Worm (Caenorhabditis elegans): ENCODE data around the gene E02H4.4.

E02H4.4 gene

DNA sequence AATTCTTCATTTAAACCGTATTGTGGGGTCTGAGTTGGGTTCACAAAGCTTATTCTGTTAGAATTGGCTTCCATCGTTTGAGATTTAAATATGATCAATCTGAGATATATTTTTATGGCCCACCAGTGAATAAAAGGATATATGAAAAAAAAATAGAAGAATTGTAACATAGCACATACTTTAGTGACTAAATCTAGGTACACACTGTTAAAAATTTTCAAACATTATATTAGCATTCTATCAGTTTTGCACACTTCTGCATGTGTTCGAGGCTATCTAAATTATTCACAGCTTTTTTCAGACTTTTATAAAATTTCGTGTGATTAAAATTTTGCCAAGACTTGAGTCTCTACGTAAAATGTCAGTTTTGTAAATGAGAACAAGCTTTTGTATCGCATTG lies 23.8 kb downstream of the E02H4.4 start, which contains the start of gene E02H4.2:
E02H4.2 (minus strand) TSS at position 101 of the 400 bp plus-strand sequence.
- TF ChIP-seq dve-1 (tag; optimal IDR thresholded peaks at IDR 0.05): no peak
- TF ChIP-seq ceh-22 (tag; optimal IDR thresholded peaks at IDR 0.05): no peak
- TF ChIP-seq sox-2 (GFP tag; IDR thresholded peaks at IDR 0.05): no peak
- no peak for TF ChIP-seq ztf-16 (tag; optimal IDR thresholded peaks at IDR 0.05)
- TF ChIP-seq gmeb-2 (tag; optimal IDR thresholded peaks at IDR 0.05): no peak
- no peak for TF ChIP-seq ama-1 (optimal IDR thresholded peaks at IDR 0.05)
- no peak for TF ChIP-seq pax-1 (tag; optimal IDR thresholded peaks at IDR 0.05)
- no peak for TF ChIP-seq npax-4 (tag; optimal IDR thresholded peaks at IDR 0.05)
- no peak for TF ChIP-seq ceh-14 (tag; optimal IDR thresholded peaks at IDR 0.05)
- TF ChIP-seq pha-2 (tag; optimal IDR thresholded peaks at IDR 0.05): no peak
- TF ChIP-seq Y22D7AL.16 (tag; optimal IDR thresholded peaks at IDR 0.05): no peak
- no peak for TF ChIP-seq hlh-15 (tag; optimal IDR thresholded peaks at IDR 0.05)
- no peak for TF ChIP-seq nhr-11 (tag; optimal IDR thresholded peaks at IDR 0.05)
- TF ChIP-seq dmd-4 (tag; optimal IDR thresholded peaks at IDR 0.05; ENCODE audit: borderline replicate concordance): no peak

DNA sequence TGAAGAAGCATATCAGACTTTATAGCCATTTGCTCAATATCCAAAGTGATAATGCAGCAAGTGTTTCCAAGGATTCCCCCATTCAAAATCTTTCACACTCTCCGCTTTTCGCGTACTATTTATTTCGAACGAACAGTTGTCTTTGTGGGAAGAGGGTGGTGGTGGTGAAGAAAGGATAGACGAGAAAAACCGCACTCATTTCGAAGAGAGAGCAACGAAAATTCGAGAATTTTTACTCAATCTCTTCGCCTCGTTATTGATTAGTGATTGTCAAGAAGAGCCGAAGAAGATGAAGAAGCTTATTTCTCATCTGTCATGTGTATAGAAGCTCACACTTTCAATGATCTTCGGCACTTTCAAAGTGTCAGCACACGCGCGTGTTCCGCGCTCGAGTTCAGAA lies 30.1 kb downstream of the E02H4.4 start:
- TF ChIP-seq tbx-2 (tag; optimal IDR thresholded peaks at IDR 0.05) (peak; percentile 6), ceh-18 (tag; optimal IDR thresholded peaks at IDR 0.05) (peak; percentile 74), rnt-1 (tag; optimal IDR thresholded peaks at IDR 0.05) (peak; percentile 98), sox-4 (tag; optimal IDR thresholded peaks at IDR 0.05) (no peak), unc-55 (GFP tag; optimal IDR thresholded peaks at IDR 0.05) (peak; percentile 76), lin-11 (tag; optimal IDR thresholded peaks at IDR 0.05) (no peak)

DNA sequence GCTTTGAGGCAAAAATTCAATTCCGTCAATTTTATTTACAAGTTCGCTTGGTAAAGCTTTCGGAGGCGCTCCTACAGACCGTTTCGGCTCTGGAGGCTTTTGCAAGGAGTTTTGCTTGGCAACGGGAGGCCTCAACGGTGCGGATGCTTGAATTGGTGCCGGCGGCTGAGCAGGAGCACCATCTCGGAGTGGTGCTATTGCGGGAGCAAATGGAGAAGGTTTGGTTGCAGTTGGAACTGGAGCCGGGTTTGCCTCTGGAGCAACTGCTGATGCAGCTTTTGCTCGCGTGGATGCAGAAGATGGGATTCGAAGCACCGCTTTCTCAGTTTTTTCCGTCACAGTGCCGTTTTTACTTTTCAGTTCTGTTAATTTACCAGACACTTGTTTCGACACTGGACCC lies 32.2 kb downstream of the E02H4.4 start:
- peak; percentile 44 for TF ChIP-seq mec-3 (tag; optimal IDR thresholded peaks at IDR 0.05; ENCODE audit: borderline replicate concordance)
- no peak for TF ChIP-seq pax-1 (tag; optimal IDR thresholded peaks at IDR 0.05)
- no peak for TF ChIP-seq C38D4.7 (GFP tag; optimal IDR thresholded peaks at IDR 0.05)

DNA sequence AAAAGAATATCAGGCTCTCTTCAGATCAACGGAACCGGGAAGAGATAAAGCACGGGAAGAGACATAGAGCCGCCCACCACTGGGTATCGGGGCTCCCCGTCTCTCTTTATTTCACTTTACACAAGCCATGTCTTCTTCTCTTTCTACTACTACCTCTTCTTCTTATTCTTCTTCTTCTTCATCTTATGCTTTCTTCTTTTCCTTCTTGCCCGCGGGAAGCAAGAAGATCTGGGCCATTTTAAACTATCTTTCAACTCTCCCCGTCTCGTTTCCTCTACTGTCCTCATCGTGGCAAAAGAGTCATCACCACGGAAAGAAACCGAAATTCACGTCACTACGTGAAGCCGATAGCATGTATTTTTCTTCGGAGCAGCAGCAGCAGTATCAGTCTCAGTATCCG lies 34.9 kb downstream of the E02H4.4 start:
- TF ChIP-seq nfya-1 (tag; optimal IDR thresholded peaks at IDR 0.05): peak; percentile 12
- TF ChIP-seq unc-55 (GFP tag; optimal IDR thresholded peaks at IDR 0.05): peak; percentile 65
- TF ChIP-seq hlh-13 (GFP tag; optimal IDR thresholded peaks at IDR 0.05): no peak
- peak; percentile 56 for TF ChIP-seq rnt-1 (tag; optimal IDR thresholded peaks at IDR 0.05)
- no peak for TF ChIP-seq che-1 (tag; optimal IDR thresholded peaks at IDR 0.05)
- TF ChIP-seq tbx-2 (tag; optimal IDR thresholded peaks at IDR 0.05): peak; percentile 30
- peak; percentile 44 for TF ChIP-seq ceh-34 (tag; optimal IDR thresholded peaks at IDR 0.05)
- peak; percentile 20 for TF ChIP-seq pat-9 (tag; optimal IDR thresholded peaks at IDR 0.05)
- TF ChIP-seq ceh-18 (tag; optimal IDR thresholded peaks at IDR 0.05): peak; percentile 90
- no peak for TF ChIP-seq ahr-1 (tag; optimal IDR thresholded peaks at IDR 0.05)
- peak; percentile 12 for TF ChIP-seq syd-9 (tag; optimal IDR thresholded peaks at IDR 0.05)

DNA sequence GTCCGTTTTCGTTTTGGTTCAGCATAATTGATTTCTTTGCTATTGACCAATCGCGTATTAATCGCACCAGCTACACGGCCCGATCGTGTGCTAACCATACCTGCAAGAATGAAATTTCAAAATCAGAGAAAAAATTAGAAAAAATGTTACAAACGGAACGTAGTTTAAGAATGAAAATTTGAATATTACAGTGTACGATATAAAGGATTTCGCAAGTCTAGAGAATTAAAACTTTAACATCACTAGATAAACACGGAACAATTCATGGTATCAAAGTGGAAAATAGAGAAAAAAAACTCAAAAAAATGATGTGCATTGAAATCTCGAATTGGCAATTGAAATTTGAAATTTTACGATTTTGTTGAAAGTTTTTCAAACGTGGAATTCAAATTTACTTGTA lies 38.8 kb downstream of the E02H4.4 start, which contains the start of gene madd-3:
madd-3 (minus strand) TSS at position 101 of the 400 bp plus-strand sequence.
- no peak for TF ChIP-seq sox-4 (tag; optimal IDR thresholded peaks at IDR 0.05)
- no peak for TF ChIP-seq dve-1 (tag; optimal IDR thresholded peaks at IDR 0.05)
- no peak for TF ChIP-seq ceh-31 (tag; optimal IDR thresholded peaks at IDR 0.05)
- no peak for TF ChIP-seq elt-4 (tag; optimal IDR thresholded peaks at IDR 0.05)
- no peak for TF ChIP-seq hlh-13 (GFP tag; optimal IDR thresholded peaks at IDR 0.05)
- TF ChIP-seq che-1 (tag; optimal IDR thresholded peaks at IDR 0.05): no peak
- TF ChIP-seq ceh-18 (tag; optimal IDR thresholded peaks at IDR 0.05): no peak
- TF ChIP-seq sdc-2 (tag; optimal IDR thresholded peaks at IDR 0.05): no peak

DNA sequence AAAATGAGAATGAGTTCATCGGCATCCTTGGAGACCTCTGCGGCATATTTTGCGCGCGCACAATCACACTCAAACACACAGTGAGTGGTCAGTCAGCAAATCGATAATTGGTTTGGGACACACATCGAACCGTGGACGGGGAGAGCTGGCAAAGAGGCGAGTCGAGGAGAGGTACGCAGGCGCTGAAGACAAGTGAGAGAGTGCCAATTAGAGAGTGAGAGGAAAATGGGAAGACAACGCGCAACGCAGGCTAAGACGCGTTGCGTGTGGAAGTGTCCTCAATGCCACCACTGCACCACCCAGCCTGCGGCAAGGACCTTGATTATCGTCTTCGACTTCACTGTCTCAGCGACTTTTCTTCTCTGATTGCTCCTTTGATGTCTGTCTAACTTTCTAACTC lies 39.4 kb downstream of the E02H4.4 start:
- TF ChIP-seq ets-4 (tag; optimal IDR thresholded peaks at IDR 0.05): no peak
- peak; percentile 8 for TF ChIP-seq ceh-14 (tag; optimal IDR thresholded peaks at IDR 0.05)
- no peak for TF ChIP-seq ceh-22 (tag; optimal IDR thresholded peaks at IDR 0.05)
- no peak for TF ChIP-seq mec-3 (tag; optimal IDR thresholded peaks at IDR 0.05; ENCODE audit: borderline replicate concordance)
- TF ChIP-seq nfya-1 (tag; optimal IDR thresholded peaks at IDR 0.05): peak; percentile 94
- TF ChIP-seq C38D4.7 (GFP tag; optimal IDR thresholded peaks at IDR 0.05): no peak
- TF ChIP-seq fkh-6 (tag; optimal IDR thresholded peaks at IDR 0.05): peak; percentile 30
- TF ChIP-seq eyg-1 (tag; optimal IDR thresholded peaks at IDR 0.05): peak; percentile 41
- TF ChIP-seq pros-1 (tag; optimal IDR thresholded peaks at IDR 0.05): no peak
- no peak for TF ChIP-seq ztf-16 (tag; optimal IDR thresholded peaks at IDR 0.05)
- TF ChIP-seq hlh-30 (tag; optimal IDR thresholded peaks at IDR 0.05; ENCODE audit: insufficient read depth): peak; percentile 37
- TF ChIP-seq odd-2 (tag; optimal IDR thresholded peaks at IDR 0.05): no peak
- peak; percentile 70 for TF ChIP-seq unc-42 (tag; optimal IDR thresholded peaks at IDR 0.05)
- no peak for TF ChIP-seq ttx-3 (tag; optimal IDR thresholded peaks at IDR 0.05)
- peak; percentile 84 for TF ChIP-seq ceh-31 (tag; optimal IDR thresholded peaks at IDR 0.05)
- no peak for TF ChIP-seq hlh-8 (tag; optimal IDR thresholded peaks at IDR 0.05)
- TF ChIP-seq ceh-18 (tag; optimal IDR thresholded peaks at IDR 0.05): peak; percentile 74
- TF ChIP-seq ceh-6 (GFP tag; optimal IDR thresholded peaks at IDR 0.05): no peak
- no peak for TF ChIP-seq nhr-11 (tag; optimal IDR thresholded peaks at IDR 0.05)
- TF ChIP-seq elt-4 (tag; optimal IDR thresholded peaks at IDR 0.05): no peak
- TF ChIP-seq sdc-2 (tag; optimal IDR thresholded peaks at IDR 0.05): peak; percentile 75

All from whole organism, late embryonic.